Fruit fly (Drosophila melanogaster) whole organism: ENCODE data around the gene CG34129.

Experiments
- CG8478 ChIP-seq: fragments of >200 bp; optimal IDR thresholded peaks from 2 replicates; lab custom pipeline; 2018; ENCODE audit warnings: inconsistent platforms
- Dll ChIP-seq: fragments of >200 bp; optimal IDR thresholded peaks from 2 replicates; lab custom pipeline; 2017
- pan ChIP-seq: fragments of >200 bp; optimal IDR thresholded peaks from 2 replicates; lab custom pipeline; 2017
- psq ChIP-seq: fragments of >200 bp; optimal IDR thresholded peaks from 2 replicates; lab custom pipeline; 2017
- usp ChIP-seq: fragments of >200 bp; optimal IDR thresholded peaks from 2 replicates; lab custom pipeline; 2017; ENCODE audit warnings: missing biosample characterization, missing genetic modification characterization, mixed read lengths

dm6 chr3R:26237496-26237895, 46.5 kb upstream of the CG34129 start:
- TF ChIP-seq usp (GFP tag; lab: Kevin White, UChicago) (no peak), Dll (lab: Kevin White, UChicago) (no peak), pan (lab: Kevin White, UChicago) (no peak), CG8478 (lab: Kevin White, UChicago) (no peak), psq (lab: Kevin White, UChicago) (no peak)
